ENCODE assay signal across 1 worm cellular context in the genomic region with DNA sequence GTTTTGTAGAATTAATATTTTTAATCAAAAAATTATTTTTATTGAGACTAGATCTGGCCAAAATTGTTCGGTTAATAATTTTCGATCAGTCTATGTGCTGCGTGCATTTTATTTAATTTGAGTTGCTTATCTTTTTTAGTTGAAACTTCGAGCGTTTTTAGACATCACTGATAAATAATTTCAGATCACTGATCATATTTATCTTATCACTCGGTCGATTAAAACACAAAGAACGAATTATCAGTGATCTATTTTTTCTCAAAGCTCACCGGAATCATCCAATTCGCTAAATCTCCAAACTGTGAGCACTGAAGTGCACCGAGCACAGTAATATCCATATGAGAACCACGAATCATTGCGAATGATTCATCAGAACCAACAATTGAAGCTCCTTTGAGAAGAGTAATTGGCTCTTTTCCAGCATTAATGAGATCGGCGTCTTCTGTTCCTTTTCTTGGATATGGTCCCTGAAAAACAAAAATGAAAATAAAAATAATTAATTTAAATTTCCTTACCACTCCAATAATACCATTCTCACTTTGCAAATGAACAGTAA.
TF ChIP-seq lines count a peak whose summit lies in the region.

No protein-coding gene starts in this region.

TF ChIP-seq in whole organism, L1 larva, 84 proteins besides CTCF, POLR2A, EP300 and RAD21 (continued from another document):
- TF ChIP-seq lsy-2 (tag; optimal IDR thresholded peaks at IDR 0.05; lab: Kevin White, UChicago) (peak in 1 of 2 experiments; percentile 14), lir-3 (tag; optimal IDR thresholded peaks at IDR 0.05; lab: Kevin White, UChicago; ENCODE audit: poor library complexity) (no peak), unc-62 (GFP tag; optimal IDR thresholded peaks at IDR 0.05; lab: Kevin White, UChicago) (no peak)
